3 fruit fly cellular contexts compared by ENCODE assay signal in genomic region chr3R:13807906-13808305, dm6.
TF ChIP-seq lines count a peak whose summit lies in the region.

No protein-coding gene starts in this region.

- TF ChIP-seq CTCF in whole organism, embryonic (GFP tag; optimal IDR thresholded peaks at IDR 0.05; lab: Kevin White, UChicago) = no peak

TF ChIP-seq in whole organism, embryonic, 481 proteins besides CTCF, POLR2A, EP300 and RAD21:
- TF ChIP-seq nmo (GFP tag; optimal IDR thresholded peaks at IDR 0.05; lab: Kevin White, UChicago) (peak; percentile 14), CG17361 (GFP tag; IDR thresholded peaks at IDR 0.05; lab: Robert Waterston, UW) (0 out of 3 replicates have a peak, but pooled peaks have one; percentile 18), Xrp1 (GFP tag; IDR thresholded peaks at IDR 0.05; lab: Robert Waterston, UW) (no peak), CG6175 (GFP tag; IDR thresholded peaks at IDR 0.05; lab: Robert Waterston, UW) (no peak), Drgx (GFP tag; IDR thresholded peaks at IDR 0.05; lab: Robert Waterston, UW) (0 out of 2 replicates have a peak, but pooled peaks have one; percentile 45), sens (GFP tag; lab: Kevin White, UChicago) (peak; percentile 42), bsh (GFP tag; optimal IDR thresholded peaks at IDR 0.05; lab: Kevin White, UChicago) (peak in 1 of 2 experiments; percentile 38), CG3847 (GFP tag; IDR thresholded peaks at IDR 0.05; lab: Robert Waterston, UW) (no peak)

TF ChIP-seq in whole organism, prepupa, 60 proteins besides CTCF, POLR2A, EP300 and RAD21 (continues in another document):
- TF ChIP-seq acj6 (GFP tag; optimal IDR thresholded peaks at IDR 0.05; lab: Kevin White, UChicago) = peak; percentile 51
- peak; percentile 37 for TF ChIP-seq CG31627 (GFP tag; optimal IDR thresholded peaks at IDR 0.05; lab: Kevin White, UChicago)
- no peak for TF ChIP-seq CG11902 (GFP tag; optimal IDR thresholded peaks at IDR 0.05; lab: Kevin White, UChicago)
- peak; percentile 53 for TF ChIP-seq topi (GFP tag; optimal IDR thresholded peaks at IDR 0.05; lab: Kevin White, UChicago)
- TF ChIP-seq CG4318 (GFP tag; optimal IDR thresholded peaks at IDR 0.05; lab: Kevin White, UChicago) = peak; percentile 83
- TF ChIP-seq CG10669 (GFP tag; optimal IDR thresholded peaks at IDR 0.05; lab: Kevin White, UChicago) = peak; percentile 14
- peak; percentile 49 for TF ChIP-seq CG7368 (GFP tag; optimal IDR thresholded peaks at IDR 0.05; lab: Kevin White, UChicago)
- peak; percentile 35 for TF ChIP-seq cyc (GFP tag; optimal IDR thresholded peaks at IDR 0.05; lab: Kevin White, UChicago)
- TF ChIP-seq dac (GFP tag; optimal IDR thresholded peaks at IDR 0.05; lab: Kevin White, UChicago) = peak; percentile 65
- TF ChIP-seq CG8319 (GFP tag; optimal IDR thresholded peaks at IDR 0.05; lab: Kevin White, UChicago) = peak; percentile 31
- peak; percentile 66 for TF ChIP-seq Sox14 (GFP tag; optimal IDR thresholded peaks at IDR 0.05; lab: Kevin White, UChicago)
- TF ChIP-seq vri (GFP tag; optimal IDR thresholded peaks at IDR 0.05; lab: Kevin White, UChicago) = no peak
- peak; percentile 94 for TF ChIP-seq Eip78C (GFP tag; lab: Kevin White, UChicago)
- TF ChIP-seq Hr38 (GFP tag; optimal IDR thresholded peaks at IDR 0.05; lab: Kevin White, UChicago) = no peak
- TF ChIP-seq CG9139 (GFP tag; optimal IDR thresholded peaks at IDR 0.05; lab: Kevin White, UChicago) = no peak
- peak; percentile 46 for TF ChIP-seq lz (GFP tag; optimal IDR thresholded peaks at IDR 0.05; lab: Kevin White, UChicago)
- TF ChIP-seq fkh (GFP tag; optimal IDR thresholded peaks at IDR 0.05; lab: Kevin White, UChicago) = no peak
- peak; percentile 49; the same call in 1 of the 2 replicates for TF ChIP-seq CG15336 (GFP tag; IDR thresholded peaks at IDR 0.05; lab: Robert Waterston, UW)
- TF ChIP-seq pdm3 (GFP tag; optimal IDR thresholded peaks at IDR 0.05; lab: Kevin White, UChicago) = peak; percentile 68
- peak in 1 of 2 experiments; percentile 85 for TF ChIP-seq salr (GFP tag; optimal IDR thresholded peaks at IDR 0.05; lab: Kevin White, UChicago)
- peak; percentile 12 for TF ChIP-seq spab (GFP tag; optimal IDR thresholded peaks at IDR 0.05; lab: Kevin White, UChicago)
- TF ChIP-seq Ets96B (tag; optimal IDR thresholded peaks at IDR 0.05; lab: Kevin White, UChicago) = peak; percentile 41
- no peak for TF ChIP-seq Eip93F (GFP tag; optimal IDR thresholded peaks at IDR 0.05; lab: Kevin White, UChicago)
- peak; percentile 90 for TF ChIP-seq CG32006 (GFP tag; optimal IDR thresholded peaks at IDR 0.05; lab: Kevin White, UChicago)
- TF ChIP-seq dsx (GFP tag; optimal IDR thresholded peaks at IDR 0.05; lab: Kevin White, UChicago; ENCODE audit: poor library complexity, severe bottlenecking) = peak; percentile 18
- TF ChIP-seq CG8119 (GFP tag; IDR thresholded peaks at IDR 0.05; lab: Robert Waterston, UW) = no peak
- TF ChIP-seq CG6163 (GFP tag; IDR thresholded peaks at IDR 0.05; lab: Robert Waterston, UW) = no peak
- TF ChIP-seq CG10631 (GFP tag; optimal IDR thresholded peaks at IDR 0.05; lab: Kevin White, UChicago) = peak; percentile 74
- TF ChIP-seq Hr4 (GFP tag; optimal IDR thresholded peaks at IDR 0.05; lab: Kevin White, UChicago) = peak; percentile 86
- peak; percentile 62 for TF ChIP-seq esn (GFP tag; optimal IDR thresholded peaks at IDR 0.05; lab: Kevin White, UChicago)
- TF ChIP-seq Met (GFP tag; optimal IDR thresholded peaks at IDR 0.05; lab: Kevin White, UChicago) = peak; percentile 46
- no peak for TF ChIP-seq CG1621 (tag; optimal IDR thresholded peaks at IDR 0.05; lab: Kevin White, UChicago)
- peak; percentile 42 for TF ChIP-seq Hr39 (GFP tag; optimal IDR thresholded peaks at IDR 0.05; lab: Kevin White, UChicago)
- no peak for TF ChIP-seq CG16779 (tag; optimal IDR thresholded peaks at IDR 0.05; lab: Kevin White, UChicago)
- peak; percentile 38 for TF ChIP-seq Smox (GFP tag; optimal IDR thresholded peaks at IDR 0.05; lab: Kevin White, UChicago)
- no peak for TF ChIP-seq CG6854 (GFP tag; optimal IDR thresholded peaks at IDR 0.05; lab: Kevin White, UChicago)
- TF ChIP-seq CG3919 (GFP tag; optimal IDR thresholded peaks at IDR 0.05; lab: Kevin White, UChicago) = peak; percentile 62
- TF ChIP-seq CG11762 (GFP tag; optimal IDR thresholded peaks at IDR 0.05; lab: Kevin White, UChicago; ENCODE audit: insufficient read depth) = peak; percentile 8
- peak; percentile 41 for TF ChIP-seq Sox102F (GFP tag; optimal IDR thresholded peaks at IDR 0.05; lab: Kevin White, UChicago)
- TF ChIP-seq net (GFP tag; optimal IDR thresholded peaks at IDR 0.05; lab: Kevin White, UChicago) = peak; percentile 68
- peak; percentile 47 for TF ChIP-seq CG6808 (GFP tag; optimal IDR thresholded peaks at IDR 0.05; lab: Kevin White, UChicago)
- peak; percentile 37 for TF ChIP-seq Sox15 (GFP tag; optimal IDR thresholded peaks at IDR 0.05; lab: Kevin White, UChicago)

TF ChIP-seq in whole organism, pupa, 21 proteins besides CTCF, POLR2A, EP300 and RAD21:
- TF ChIP-seq CG15710 (tag; optimal IDR thresholded peaks at IDR 0.05; lab: Kevin White, UChicago) (peak; percentile 37), CG34367 (tag; optimal IDR thresholded peaks at IDR 0.05; lab: Kevin White, UChicago) (peak; percentile 16), CG32121 (GFP tag; IDR thresholded peaks at IDR 0.05; lab: Robert Waterston, UW) (no peak), CG8301 (tag; optimal IDR thresholded peaks at IDR 0.05; lab: Kevin White, UChicago) (peak; percentile 70), CG14655 (GFP tag; optimal IDR thresholded peaks at IDR 0.05; lab: Kevin White, UChicago) (peak; percentile 80), CG4496 (GFP tag; IDR thresholded peaks at IDR 0.05; lab: Robert Waterston, UW) (0 out of 3 replicates have a peak, but pooled peaks have one; percentile 5), EcR (GFP tag; optimal IDR thresholded peaks at IDR 0.05; lab: Kevin White, UChicago) (no peak), Ets98B (GFP tag; IDR thresholded peaks at IDR 0.05; lab: Robert Waterston, UW) (peak; percentile 29; the same call in 1 of the 2 replicates), CG13204 (GFP tag; optimal IDR thresholded peaks at IDR 0.05; lab: Kevin White, UChicago) (no peak), CG17806 (tag; optimal IDR thresholded peaks at IDR 0.05; lab: Kevin White, UChicago) (no peak), CG9948 (tag; optimal IDR thresholded peaks at IDR 0.05; lab: Kevin White, UChicago) (peak; percentile 53), CG8159 (tag; optimal IDR thresholded peaks at IDR 0.05; lab: Kevin White, UChicago) (peak; percentile 40), CG10348 (GFP tag; IDR thresholded peaks at IDR 0.05; lab: Robert Waterston, UW) (no peak), Pif1A (GFP tag; optimal IDR thresholded peaks at IDR 0.05; lab: Kevin White, UChicago) (peak; percentile 60), gl (tag; optimal IDR thresholded peaks at IDR 0.05; lab: Kevin White, UChicago) (no peak), Pif1B (GFP tag; optimal IDR thresholded peaks at IDR 0.05; lab: Kevin White, UChicago) (peak; percentile 54), rn (GFP tag; IDR thresholded peaks at IDR 0.05; lab: Robert Waterston, UW) (0 out of 2 replicates have a peak, but pooled peaks have one; percentile 15), Snoo (tag; optimal IDR thresholded peaks at IDR 0.05; lab: Kevin White, UChicago) (peak; percentile 17), fd96Ca (GFP tag; IDR thresholded peaks at IDR 0.05; lab: Robert Waterston, UW) (no peak)

Comparison
In these comparisons a context has a peak if more than half of its experiments do, and no peak if none do; other contexts are left out.
1. Of the 7 proteins assayed by ChIP-seq in both whole organism, embryonic and whole organism, prepupa: peak only in whole organism, embryonic: none; only in whole organism, prepupa: Gug, Hr39 and Sox102F; in both: none; in neither: 4.